Fruit fly (Drosophila melanogaster) whole organism, embryonic: Measurements from ENCODE around the gene CG15412.

ENCODE experiments used
- Abd-B ChIP-seq: fragments of 200-800 bp; sonication (Bioruptor generic); optimal IDR thresholded peaks from 2 replicates; lab custom pipeline; 2018; ENCODE audit warnings: missing biosample characterization, mild to moderate bottlenecking, missing genetic modification characterization, moderate library complexity
- Antp ChIP-seq: fragments of 200-800 bp; sonication (Bioruptor generic); optimal IDR thresholded peaks from 3 replicates; lab custom pipeline; 2016; ENCODE audit warnings: missing biosample characterization, missing genetic modification characterization
- Atf-2 ChIP-seq: fragments of 200-800 bp; sonication (Bioruptor generic); optimal IDR thresholded peaks from 2 replicates; lab custom pipeline; 2016; ENCODE audit warnings: missing biosample characterization, missing genetic modification characterization
- Atf3 ChIP-seq: fragments of 200-800 bp; sonication (Bioruptor generic); optimal IDR thresholded peaks from 3 replicates; lab custom pipeline; 2016; ENCODE audit warnings: missing biosample characterization, missing genetic modification characterization
- CG10267 ChIP-seq: fragments of 200-800 bp; sonication (Bioruptor generic); optimal IDR thresholded peaks from 2 replicates; lab custom pipeline; 2018; ENCODE audit warnings: missing biosample characterization, mild to moderate bottlenecking, missing genetic modification characterization, moderate library complexity
- CG10321 ChIP-seq: fragments of 200-800 bp; sonication (Bioruptor generic); IDR thresholded peaks from 2 replicates; pipeline ENCODE4 v1.3.6; 2022; ENCODE audit warnings: missing biosample characterization, missing genetic modification characterization
- CG12104 ChIP-seq: fragments of 200-800 bp; sonication (Bioruptor generic); optimal IDR thresholded peaks from 3 replicates; lab custom pipeline; 2016; ENCODE audit warnings: missing biosample characterization, missing genetic modification characterization
- CG13296 ChIP-seq: fragments of 200-800 bp; sonication (Bioruptor generic); optimal IDR thresholded peaks from 3 replicates; lab custom pipeline; 2018; ENCODE audit warnings: missing biosample characterization, mild to moderate bottlenecking, missing genetic modification characterization
- CG13894 ChIP-seq: fragments of 200-800 bp; sonication (Bioruptor generic); optimal IDR thresholded peaks from 3 replicates; lab custom pipeline; 2018; ENCODE audit warnings: missing biosample characterization, mild to moderate bottlenecking, missing genetic modification characterization, moderate library complexity
- CG16815 ChIP-seq: fragments of 200-800 bp; sonication (Bioruptor generic); optimal IDR thresholded peaks from 3 replicates; lab custom pipeline; 2017; ENCODE audit warnings: missing biosample characterization, mild to moderate bottlenecking, missing genetic modification characterization
- CG33213 ChIP-seq: fragments of 200-800 bp; sonication (Bioruptor generic); optimal IDR thresholded peaks from 3 replicates; lab custom pipeline; 2016; ENCODE audit warnings: missing biosample characterization, missing genetic modification characterization
- CG3995 ChIP-seq: fragments of 200-800 bp; sonication (Bioruptor generic); optimal IDR thresholded peaks from 3 replicates; lab custom pipeline; 2016; ENCODE audit warnings: missing biosample characterization, missing genetic modification characterization
- CG4404 ChIP-seq: fragments of 200-800 bp; sonication (Bioruptor generic); IDR thresholded peaks from 2 replicates; pipeline ENCODE4 v1.3.6; 2022; ENCODE audit warnings: missing biosample characterization, missing genetic modification characterization
- CG5180 ChIP-seq: fragments of 200-800 bp; sonication (Bioruptor generic); optimal IDR thresholded peaks from 3 replicates; lab custom pipeline; 2017; ENCODE audit warnings: missing biosample characterization, missing genetic modification characterization, mild to moderate bottlenecking, moderate library complexity, missing genetic modification reagents
- CG7963 ChIP-seq: fragments of 200-800 bp; sonication (Bioruptor generic); IDR thresholded peaks from 3 replicates; pipeline ENCODE4 v1.3.6; 2022; ENCODE audit warnings: missing biosample characterization, missing genetic modification characterization; ENCODE audit not compliant: partially characterized antibody
- CG8290 ChIP-seq, 3 experiments: fragments of 200-800 bp; sonication (Bioruptor generic); optimal IDR thresholded peaks; 2 replicates each; lab custom pipeline; 2016 to 2019; ENCODE audit warnings: missing biosample characterization in 3 of 3, missing genetic modification characterization in 3 of 3, mild to moderate bottlenecking in 2 of 3, moderate library complexity in 1 of 3
- CG8765 ChIP-seq: fragments of 200-800 bp; sonication (Bioruptor generic); IDR thresholded peaks from 2 replicates; pipeline ENCODE4 v1.3.6; 2022; ENCODE audit warnings: missing biosample characterization, missing genetic modification characterization
- CG9437 ChIP-seq: fragments of 200-800 bp; sonication (Bioruptor generic); optimal IDR thresholded peaks from 2 replicates; lab custom pipeline; 2018; ENCODE audit warnings: missing biosample characterization, mild to moderate bottlenecking, missing genetic modification characterization
- Camta ChIP-seq: fragments of 200-800 bp; sonication (Bioruptor generic); optimal IDR thresholded peaks from 2 replicates; lab custom pipeline; 2016; ENCODE audit warnings: missing biosample characterization, missing genetic modification characterization
- D19B ChIP-seq: fragments of 200-800 bp; sonication (Bioruptor generic); optimal IDR thresholded peaks from 2 replicates; lab custom pipeline; 2017; ENCODE audit warnings: missing biosample characterization, mild to moderate bottlenecking, missing genetic modification characterization
- Dad ChIP-seq: fragments of 200-800 bp; sonication (Bioruptor generic); optimal IDR thresholded peaks from 3 replicates; lab custom pipeline; 2016; ENCODE audit warnings: missing biosample characterization, missing genetic modification characterization
- Dek ChIP-seq: fragments of 200-800 bp; sonication (Bioruptor generic); optimal IDR thresholded peaks from 3 replicates; lab custom pipeline; 2019; ENCODE audit warnings: missing biosample characterization, mild to moderate bottlenecking, missing genetic modification characterization, moderate library complexity
- Dip2 ChIP-seq: fragments of 200-800 bp; sonication (Bioruptor generic); IDR thresholded peaks from 2 replicates; pipeline ENCODE4 v1.3.6; 2022; ENCODE audit warnings: missing biosample characterization, missing genetic modification characterization
- Dip3 ChIP-seq: fragments of 200-800 bp; sonication (Bioruptor generic); optimal IDR thresholded peaks from 3 replicates; lab custom pipeline; 2016; ENCODE audit warnings: missing biosample characterization, missing genetic modification characterization
- Dll ChIP-seq: fragments of 200-800 bp; sonication (Bioruptor generic); IDR thresholded peaks from 4 replicates; pipeline ENCODE4 v1.3.6; 2022; ENCODE audit warnings: missing biosample characterization, missing genetic modification characterization; ENCODE audit not compliant: partially characterized antibody
- GATAe ChIP-seq: fragments of 200-800 bp; sonication (Bioruptor generic); conservative IDR thresholded peaks from 2 replicates; pipeline ENCODE4 v1.3.6; 2022; ENCODE audit warnings: missing biosample characterization, missing genetic modification characterization
- NfI ChIP-seq: fragments of 200-800 bp; sonication (Bioruptor generic); optimal IDR thresholded peaks from 3 replicates; lab custom pipeline; 2018; ENCODE audit warnings: missing biosample characterization, mild to moderate bottlenecking, missing genetic modification characterization, moderate library complexity
- Side ChIP-seq: fragments of 200-800 bp; sonication (Bioruptor generic); optimal IDR thresholded peaks from 2 replicates; lab custom pipeline; 2016; ENCODE audit warnings: missing biosample characterization, missing genetic modification characterization
- Spps ChIP-seq: fragments of 200-800 bp; sonication (Bioruptor generic); optimal IDR thresholded peaks from 2 replicates; lab custom pipeline; 2018; ENCODE audit warnings: missing biosample characterization, mild to moderate bottlenecking, missing genetic modification characterization
- amos ChIP-seq: fragments of 200-800 bp; sonication (Bioruptor generic); IDR thresholded peaks from 2 replicates; pipeline ENCODE4 v1.3.6; 2022; ENCODE audit warnings: missing biosample characterization, missing genetic modification characterization; ENCODE audit not compliant: partially characterized antibody
- ato ChIP-seq: fragments of 200-800 bp; sonication (Bioruptor generic); IDR thresholded peaks from 2 replicates; pipeline ENCODE4 v1.3.6; 2022; ENCODE audit warnings: missing biosample characterization, missing genetic modification characterization; ENCODE audit not compliant: partially characterized antibody
- chinmo ChIP-seq: fragments of 200-800 bp; sonication (Bioruptor generic); IDR thresholded peaks from 4 replicates; pipeline ENCODE4 v1.3.6; 2022; ENCODE audit warnings: missing biosample characterization, missing genetic modification characterization; ENCODE audit not compliant: partially characterized antibody
- ci ChIP-seq: fragments of 200-800 bp; sonication (Bioruptor generic); IDR thresholded peaks from 3 replicates; pipeline ENCODE4 v1.3.6; 2022; ENCODE audit warnings: missing biosample characterization, missing genetic modification characterization
- croc ChIP-seq: fragments of 200-800 bp; sonication (Bioruptor generic); conservative IDR thresholded peaks from 3 replicates; pipeline ENCODE4 v1.3.6; 2022; ENCODE audit warnings: missing biosample characterization, missing genetic modification characterization
- dmrt11E ChIP-seq: fragments of 200-800 bp; sonication (Bioruptor generic); optimal IDR thresholded peaks from 3 replicates; lab custom pipeline; 2018; ENCODE audit warnings: missing biosample characterization, mild to moderate bottlenecking, missing genetic modification characterization, moderate library complexity
- eyg ChIP-seq: fragments of 200-800 bp; sonication (Bioruptor generic); optimal IDR thresholded peaks from 3 replicates; lab custom pipeline; 2016; ENCODE audit warnings: missing biosample characterization, missing genetic modification characterization
- fd96Cb ChIP-seq: fragments of 200-800 bp; sonication (Bioruptor generic); optimal IDR thresholded peaks from 2 replicates; lab custom pipeline; 2018; ENCODE audit warnings: missing biosample characterization, mild to moderate bottlenecking, missing genetic modification characterization, moderate library complexity
- fu2 ChIP-seq: fragments of 200-800 bp; sonication (Bioruptor generic); optimal IDR thresholded peaks from 2 replicates; lab custom pipeline; 2016; ENCODE audit warnings: missing biosample characterization, missing genetic modification characterization
- gfzf ChIP-seq: fragments of 200-800 bp; sonication (Bioruptor generic); optimal IDR thresholded peaks from 2 replicates; lab custom pipeline; 2016; ENCODE audit warnings: missing biosample characterization, mild to moderate bottlenecking, missing genetic modification characterization, moderate library complexity
- gro ChIP-seq: fragments of 200-800 bp; sonication (Bioruptor generic); optimal IDR thresholded peaks from 2 replicates; lab custom pipeline; 2016; ENCODE audit warnings: missing biosample characterization, missing genetic modification characterization
- kay ChIP-seq: fragments of 200-800 bp; sonication (Bioruptor generic); optimal IDR thresholded peaks from 2 replicates; lab custom pipeline; 2016; ENCODE audit warnings: missing biosample characterization, missing genetic modification characterization
- otp ChIP-seq: fragments of 200-800 bp; sonication (Bioruptor generic); IDR thresholded peaks from 3 replicates; pipeline ENCODE4, ENCODE4 v1.3.6; 2022; ENCODE audit warnings: missing biosample characterization, missing genetic modification characterization
- pb ChIP-seq: fragments of 200-800 bp; sonication (Bioruptor generic); optimal IDR thresholded peaks from 3 replicates; lab custom pipeline; 2016; ENCODE audit warnings: missing biosample characterization, missing genetic modification characterization
- run ChIP-seq: fragments of 200-800 bp; sonication (Bioruptor generic); optimal IDR thresholded peaks from 3 replicates; lab custom pipeline; 2018; ENCODE audit warnings: missing biosample characterization, mild to moderate bottlenecking, missing genetic modification characterization
- shn ChIP-seq: fragments of 200-800 bp; sonication (Bioruptor generic); optimal IDR thresholded peaks from 3 replicates; lab custom pipeline; 2016; ENCODE audit warnings: missing biosample characterization, missing genetic modification characterization
- tap ChIP-seq: fragments of 200-800 bp; optimal IDR thresholded peaks from 3 replicates; lab custom pipeline; 2019; ENCODE audit warnings: missing biosample characterization, mild to moderate bottlenecking, missing genetic modification characterization, moderate library complexity
- vfl ChIP-seq: fragments of 200-800 bp; sonication (Bioruptor generic); optimal IDR thresholded peaks from 2 replicates; lab custom pipeline; 2016; ENCODE audit warnings: missing biosample characterization, missing genetic modification characterization
- yki ChIP-seq: fragments of >200 bp; optimal IDR thresholded peaks from 3 replicates; lab custom pipeline; 2018
- zen2 ChIP-seq: fragments of 200-800 bp; sonication (Bioruptor generic); IDR thresholded peaks from 3 replicates; pipeline ENCODE4 v1.3.6; 2022; ENCODE audit warnings: missing biosample characterization, missing genetic modification characterization; ENCODE audit not compliant: partially characterized antibody

CG15412 gene

dm6 chr2L:3348146-3348747 lies 27.3 kb downstream of the CG15412 start (continued):
- TF ChIP-seq ato (no peak), zen2 (GFP tag; lab: Robert Waterston, UW) (no peak), croc (GFP tag; lab: Robert Waterston, UW) (peak; percentile 92), Dek (peak; percentile 47), fd96Cb (tag; lab: Kevin White, UChicago) (peak; percentile 90), Dll (GFP tag; lab: Robert Waterston, UW) (0 out of 4 replicates have a peak, but pooled peaks have one; percentile 27), gfzf (GFP tag; lab: Kevin White, UChicago) (no peak), CG13296 (GFP tag; lab: Kevin White, UChicago) (no peak), CG5180 (peak; percentile 72), Atf-2 (GFP tag; lab: Kevin White, UChicago) (peak; percentile 63), chinmo (no peak), Side (GFP tag; lab: Kevin White, UChicago) (peak; percentile 21), CG13894 (tag; lab: Kevin White, UChicago) (no peak), tap (tag; lab: Kevin White, UChicago) (peak; percentile 79), yki (lab: Kevin White, UChicago) (no peak), Abd-B (peak; percentile 68), kay (peak; percentile 68), CG33213 (GFP tag; lab: Kevin White, UChicago) (peak; percentile 52), CG9437 (GFP tag; lab: Kevin White, UChicago) (peak; percentile 54), CG10321 (GFP tag; lab: Robert Waterston, UW) (peak; percentile 32; the same call in 1 of the 2 replicates), Atf3 (GFP tag; lab: Kevin White, UChicago) (peak; percentile 69), CG8290 (GFP tag; optimal IDR thresholded peaks at IDR 0.05; lab: Kevin White, UChicago) (peak; percentile 22), CG8290 (tag; optimal IDR thresholded peaks at IDR 0.05; lab: Kevin White, UChicago) (no peak), pb (peak; percentile 30), CG10267 (tag; lab: Kevin White, UChicago) (peak; percentile 76), D19B (GFP tag; lab: Kevin White, UChicago) (no peak), amos (GFP tag; lab: Robert Waterston, UW) (no peak), Spps (tag; lab: Kevin White, UChicago) (peak; percentile 72), Antp (GFP tag; lab: Kevin White, UChicago) (peak; percentile 62), Dad (GFP tag; lab: Kevin White, UChicago) (peak; percentile 40), Dip2 (GFP tag; lab: Robert Waterston, UW) (no peak), Camta (GFP tag; lab: Kevin White, UChicago) (peak; percentile 65), CG8765 (GFP tag; lab: Robert Waterston, UW) (no peak; the same call in 1 of the 2 replicates), CG12104 (GFP tag; lab: Kevin White, UChicago) (no peak), otp (GFP tag; lab: Robert Waterston, UW) (peak; percentile 93), NfI (GFP tag; lab: Kevin White, UChicago) (peak; percentile 70), CG16815 (GFP tag; lab: Kevin White, UChicago) (peak; percentile 43), gro (GFP tag; lab: Kevin White, UChicago) (no peak), run (peak; percentile 81), CG4404 (GFP tag; lab: Robert Waterston, UW) (peak; percentile 61), fu2 (peak; percentile 12), shn (GFP tag; lab: Kevin White, UChicago) (peak; percentile 61), ci (GFP tag; lab: Robert Waterston, UW) (peak; percentile 97), vfl (GFP tag; lab: Kevin White, UChicago) (no peak), eyg (GFP tag; lab: Kevin White, UChicago) (peak; percentile 58), CG7963 (GFP tag; lab: Robert Waterston, UW) (peak; percentile 63; the same call in 1 of the 3 replicates), Dip3 (GFP tag; lab: Kevin White, UChicago) (peak; percentile 6), GATAe (no peak; the same call in 1 of the 2 replicates), dmrt11E (tag; lab: Kevin White, UChicago) (peak; percentile 56), CG3995 (GFP tag; lab: Kevin White, UChicago) (peak; percentile 85)
